Worm (Caenorhabditis elegans) whole organism, early embryonic: ENCODE data around the gene taap-1.

Experiments
- ama-1 ChIP-seq: fragments of 150-350 bp; optimal IDR thresholded peaks from 2 replicates; lab custom pipeline; 2014
- ceh-13 ChIP-seq: fragments of 200-800 bp; sonication (Bioruptor generic); optimal IDR thresholded peaks from 2 replicates; lab custom pipeline; 2018; ENCODE audit warnings: mild to moderate bottlenecking, missing genetic modification characterization, missing compliant biosample characterization
- ceh-36 ChIP-seq: sonication (generic microtip); optimal IDR thresholded peaks from 2 replicates; lab custom pipeline; 2016; ENCODE audit warnings: missing genetic modification characterization, inconsistent platforms, missing compliant biosample characterization
- ets-7 ChIP-seq: sonication (generic microtip); optimal IDR thresholded peaks from 2 replicates; lab custom pipeline; 2016; ENCODE audit warnings: missing genotype, missing genetic modification characterization, missing compliant biosample characterization
- flt-1 ChIP-seq: fragments of 200-800 bp; sonication (Bioruptor generic); IDR thresholded peaks from 2 replicates; pipeline ENCODE4 v1.3.6; 2022; ENCODE audit warnings: missing genetic modification characterization, missing compliant biosample characterization
- hmbx-1 ChIP-seq: sonication (generic microtip); optimal IDR thresholded peaks from 2 replicates; lab custom pipeline; 2016; ENCODE audit warnings: mild to moderate bottlenecking, missing genetic modification characterization, missing compliant biosample characterization
- tra-4 ChIP-seq: sonication (generic microtip); optimal IDR thresholded peaks from 2 replicates; lab custom pipeline; 2017; ENCODE audit warnings: missing genetic modification characterization, missing compliant biosample characterization

DNA sequence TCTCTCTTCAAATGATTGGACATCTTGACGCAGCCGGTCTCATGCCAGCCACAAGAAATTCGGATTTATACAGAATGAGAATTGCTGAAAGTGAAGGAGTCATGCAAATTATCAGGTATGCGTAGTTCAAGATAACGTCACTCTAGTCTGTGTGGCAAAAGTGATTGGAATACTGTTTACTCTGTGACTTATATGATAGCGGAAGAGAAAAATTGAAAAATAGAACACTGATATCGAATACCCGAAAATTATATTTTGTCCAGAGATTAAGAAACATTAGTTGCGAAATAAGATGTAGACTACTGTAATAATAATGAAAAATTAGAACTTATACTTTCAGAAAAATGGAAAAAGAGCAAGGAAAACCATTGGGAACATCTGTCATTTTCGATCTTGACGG, 31.9 kb upstream of the taap-1 start:
- TF ChIP-seq tra-4 (tag; lab: Kevin White, UChicago) (no peak), ceh-36 (tag; lab: Kevin White, UChicago) (no peak), ama-1 (lab: Kevin White, UChicago) (no peak), ets-7 (tag; lab: Kevin White, UChicago) (no peak), flt-1 (no peak), ceh-13 (GFP tag; lab: Kevin White, UChicago) (no peak), hmbx-1 (tag; lab: Kevin White, UChicago) (no peak)
